Worm (Caenorhabditis elegans) whole organism, late embryonic: ENCODE results near the gene pcrg-1.

Source experiments
- F13H6.1 ChIP-seq: sonication (generic microtip); optimal IDR thresholded peaks from 2 replicates; lab custom pipeline; 2016; ENCODE audit warnings: missing genetic modification characterization, missing compliant biosample characterization
- K02D7.2 ChIP-seq: sonication (generic microtip); optimal IDR thresholded peaks from 2 replicates; lab custom pipeline; 2017; ENCODE audit warnings: mild to moderate bottlenecking, missing genetic modification characterization, missing compliant biosample characterization
- K09A11.1 ChIP-seq: sonication (generic microtip); optimal IDR thresholded peaks from 2 replicates; lab custom pipeline; 2017; ENCODE audit warnings: antibody characterized with exemption, mild to moderate bottlenecking, missing genetic modification characterization, missing compliant biosample characterization; ENCODE audit not compliant: insufficient read depth
- Y22D7AL.16 ChIP-seq: sonication (generic microtip); optimal IDR thresholded peaks from 2 replicates; lab custom pipeline; 2016; ENCODE audit warnings: missing genetic modification characterization, missing compliant biosample characterization
- ama-1 ChIP-seq: fragments of 150-350 bp; optimal IDR thresholded peaks from 2 replicates; lab custom pipeline; 2014
- ceh-14 ChIP-seq: sonication (generic microtip); optimal IDR thresholded peaks from 2 replicates; lab custom pipeline; 2016; ENCODE audit warnings: missing genotype, missing genetic modification characterization, missing compliant biosample characterization
- ceh-18 ChIP-seq: sonication (generic microtip); optimal IDR thresholded peaks from 2 replicates; lab custom pipeline; 2016; ENCODE audit warnings: missing genetic modification characterization, missing compliant biosample characterization
- ceh-19 ChIP-seq: fragments of 200-800 bp; sonication (Bioruptor generic); optimal IDR thresholded peaks from 2 replicates; lab custom pipeline; 2018; ENCODE audit warnings: mild to moderate bottlenecking, missing genetic modification characterization, missing compliant biosample characterization
- ceh-22 ChIP-seq: sonication (generic microtip); optimal IDR thresholded peaks from 2 replicates; lab custom pipeline; 2017; ENCODE audit warnings: missing biosample characterization, missing genetic modification characterization
- ceh-24 ChIP-seq: sonication (generic microtip); optimal IDR thresholded peaks from 2 replicates; lab custom pipeline; 2016; ENCODE audit warnings: mild to moderate bottlenecking, missing genetic modification characterization, missing compliant biosample characterization
- ceh-31 ChIP-seq: sonication (generic microtip); optimal IDR thresholded peaks from 2 replicates; lab custom pipeline; 2016; ENCODE audit warnings: missing genetic modification characterization, missing compliant biosample characterization
- ceh-34 ChIP-seq: sonication (generic microtip); optimal IDR thresholded peaks from 2 replicates; lab custom pipeline; 2016; ENCODE audit warnings: mild to moderate bottlenecking, missing genetic modification characterization, missing compliant biosample characterization
- ceh-6 ChIP-seq: fragments of 200-800 bp; sonication (Bioruptor generic); optimal IDR thresholded peaks from 2 replicates; lab custom pipeline; 2018; ENCODE audit warnings: mild to moderate bottlenecking, missing genetic modification characterization, missing compliant biosample characterization
- ceh-9 ChIP-seq: sonication (generic microtip); optimal IDR thresholded peaks from 2 replicates; lab custom pipeline; 2016; ENCODE audit warnings: mild to moderate bottlenecking, missing genetic modification characterization, inconsistent platforms, missing compliant biosample characterization
- che-1 ChIP-seq: sonication (generic microtip); optimal IDR thresholded peaks from 2 replicates; lab custom pipeline; 2016; ENCODE audit warnings: mild to moderate bottlenecking, missing genetic modification characterization, missing compliant biosample characterization
- dmd-4 ChIP-seq: sonication (generic microtip); optimal IDR thresholded peaks from 2 replicates; lab custom pipeline; 2016; ENCODE audit warnings: borderline replicate concordance, missing genetic modification characterization, missing compliant biosample characterization
- elt-2 ChIP-seq: sonication (generic microtip); optimal IDR thresholded peaks from 2 replicates; lab custom pipeline; 2016; ENCODE audit warnings: missing genetic modification reagents, missing genetic modification characterization, missing compliant biosample characterization
- eyg-1 ChIP-seq: sonication (generic microtip); optimal IDR thresholded peaks from 2 replicates; lab custom pipeline; 2016; ENCODE audit warnings: missing genotype, missing genetic modification characterization, missing compliant biosample characterization
- hlh-13 ChIP-seq: fragments of 200-800 bp; sonication (Bioruptor generic); optimal IDR thresholded peaks from 2 replicates; lab custom pipeline; 2018; ENCODE audit warnings: mild to moderate bottlenecking, missing genetic modification characterization, missing compliant biosample characterization
- hlh-15 ChIP-seq: sonication (generic microtip); optimal IDR thresholded peaks from 2 replicates; lab custom pipeline; 2016; ENCODE audit warnings: missing genetic modification characterization, missing compliant biosample characterization
- hlh-30 ChIP-seq: sonication (generic microtip); optimal IDR thresholded peaks from 2 replicates; lab custom pipeline; 2017; ENCODE audit warnings: antibody characterized with exemption, missing genetic modification characterization, missing compliant biosample characterization; ENCODE audit not compliant: insufficient read depth
- hlh-6 ChIP-seq: sonication (generic microtip); optimal IDR thresholded peaks from 2 replicates; lab custom pipeline; 2016; ENCODE audit warnings: missing genotype, missing genetic modification characterization, missing compliant biosample characterization
- hlh-8 ChIP-seq: sonication (generic microtip); optimal IDR thresholded peaks from 2 replicates; lab custom pipeline; 2016; ENCODE audit warnings: missing genotype, missing genetic modification characterization, missing compliant biosample characterization
- lim-6 ChIP-seq: sonication (generic microtip); optimal IDR thresholded peaks from 2 replicates; lab custom pipeline; 2016; ENCODE audit warnings: missing genetic modification characterization, missing compliant biosample characterization
- madf-2 ChIP-seq: sonication (generic microtip); optimal IDR thresholded peaks from 2 replicates; lab custom pipeline; 2017; ENCODE audit warnings: missing genetic modification characterization, missing compliant biosample characterization
- mec-3 ChIP-seq: sonication (generic microtip); optimal IDR thresholded peaks from 2 replicates; lab custom pipeline; 2016; ENCODE audit warnings: borderline replicate concordance, missing genetic modification characterization, missing compliant biosample characterization
- nfya-1 ChIP-seq: sonication (generic microtip); optimal IDR thresholded peaks from 2 replicates; lab custom pipeline; 2017; ENCODE audit warnings: missing genetic modification characterization, mild to moderate bottlenecking, missing compliant biosample characterization, antibody characterized with exemption, moderate library complexity
- nhr-232 ChIP-seq: sonication (generic microtip); optimal IDR thresholded peaks from 2 replicates; lab custom pipeline; 2016; ENCODE audit warnings: missing genetic modification characterization, missing compliant biosample characterization
- odd-2 ChIP-seq: sonication (generic microtip); optimal IDR thresholded peaks from 2 replicates; lab custom pipeline; 2017; ENCODE audit warnings: antibody characterized with exemption, mild to moderate bottlenecking, missing genetic modification characterization, missing compliant biosample characterization
- pax-1 ChIP-seq: fragments of 150-350 bp; optimal IDR thresholded peaks from 2 replicates; lab custom pipeline; 2014; ENCODE audit warnings: missing biosample characterization, missing genetic modification characterization
- pha-4 ChIP-seq: fragments of 150-350 bp; optimal IDR thresholded peaks from 2 replicates; lab custom pipeline; 2018; ENCODE audit warnings: missing biosample characterization, missing genetic modification reagents, missing genetic modification characterization
- sox-2 ChIP-seq: fragments of 200-800 bp; sonication (Bioruptor generic); IDR thresholded peaks from 2 replicates; pipeline ENCODE4 v1.3.6; 2022; ENCODE audit warnings: missing genetic modification reagents, missing genetic modification characterization, missing compliant biosample characterization
- syd-9 ChIP-seq: sonication (generic microtip); optimal IDR thresholded peaks from 2 replicates; lab custom pipeline; 2016; ENCODE audit warnings: mild to moderate bottlenecking, missing genetic modification characterization, moderate library complexity, missing compliant biosample characterization
- tbx-7 ChIP-seq: sonication (generic microtip); optimal IDR thresholded peaks from 2 replicates; lab custom pipeline; 2016; ENCODE audit warnings: missing genotype, missing genetic modification characterization, missing compliant biosample characterization
- ttx-3 ChIP-seq: sonication (generic microtip); optimal IDR thresholded peaks from 2 replicates; lab custom pipeline; 2016; ENCODE audit warnings: missing genetic modification reagents, missing genetic modification characterization, missing compliant biosample characterization
- unc-3 ChIP-seq, 2 experiments: fragments of 200-800 bp in 1 of 2; sonication (Bioruptor generic) in 1 of 2; sonication (generic microtip) in 1 of 2; conservative IDR thresholded peaks in 1 of 2; optimal IDR thresholded peaks in 1 of 2; 2 replicates each; pipeline versions ENCODE4 v1.3.6 to Lab custom; 2016 to 2022; ENCODE audit warnings: missing compliant biosample characterization in 2 of 2, missing genetic modification characterization in 2 of 2, missing genetic modification reagents in 1 of 2
- unc-42 ChIP-seq: sonication (generic microtip); optimal IDR thresholded peaks from 2 replicates; lab custom pipeline; 2016; ENCODE audit warnings: missing genotype, missing genetic modification characterization, missing compliant biosample characterization
- unc-55 ChIP-seq: sonication (generic microtip); optimal IDR thresholded peaks from 2 replicates; lab custom pipeline; 2017; ENCODE audit warnings: missing biosample characterization, missing genetic modification reagents, missing genetic modification characterization
- unc-86 ChIP-seq: sonication (generic microtip); optimal IDR thresholded peaks from 2 replicates; lab custom pipeline; 2016; ENCODE audit warnings: missing genetic modification characterization, missing compliant biosample characterization
- ztf-16 ChIP-seq: sonication (generic microtip); optimal IDR thresholded peaks from 2 replicates; lab custom pipeline; 2017; ENCODE audit warnings: missing genetic modification characterization, missing compliant biosample characterization

Gene pcrg-1

DNA sequence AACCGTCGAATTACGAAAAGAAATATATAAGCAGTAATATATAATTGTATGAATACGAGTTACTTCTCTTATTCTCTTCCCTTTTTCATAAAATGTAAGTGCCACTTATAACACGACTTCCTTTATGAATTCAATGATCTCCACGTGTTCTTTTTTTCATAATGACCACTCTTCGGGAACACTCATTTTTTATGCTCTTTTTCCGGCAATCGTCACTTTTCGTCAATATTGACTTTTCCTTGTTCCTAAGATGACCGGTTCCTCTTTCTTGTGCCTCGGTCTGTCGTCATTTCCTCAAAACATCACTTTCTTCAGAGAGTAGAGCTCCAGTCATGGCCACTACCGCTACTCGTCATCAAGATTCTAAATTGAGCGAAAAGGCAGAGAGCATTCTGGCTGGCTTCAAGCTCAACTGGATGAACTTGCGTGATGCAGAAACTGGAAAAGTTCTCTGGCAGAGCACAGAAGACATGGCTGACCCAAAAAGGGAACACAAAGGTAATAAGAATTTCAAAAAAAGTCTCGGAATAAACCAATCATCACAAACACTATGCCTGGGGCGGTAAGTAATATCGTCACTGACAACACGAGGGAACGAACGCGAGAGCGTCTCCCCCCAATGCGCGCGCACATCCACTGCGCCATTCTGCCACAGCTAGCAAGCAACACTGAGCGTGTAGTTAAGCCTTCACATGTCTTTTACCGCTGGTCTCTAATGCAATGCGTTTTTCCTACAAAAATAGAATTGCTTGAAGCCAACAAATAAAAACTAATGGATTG lies 16.7 kb upstream of the pcrg-1 start, which contains the start of gene pdl-1 (continued):
- TF ChIP-seq ceh-34, result peak; percentile 93
- peak; percentile 80 for TF ChIP-seq mec-3 (tag; lab: Kevin White, UChicago)
- peak; percentile 81 for TF ChIP-seq odd-2 (tag; lab: Kevin White, UChicago)
- TF ChIP-seq che-1 (tag; lab: Kevin White, UChicago), result peak; percentile 92
- no peak for TF ChIP-seq pha-4 (tag; lab: Kevin White, UChicago)
- no peak for TF ChIP-seq pax-1 (tag; lab: Kevin White, UChicago)
- peak; percentile 95 for TF ChIP-seq syd-9
- peak; percentile 97 for TF ChIP-seq hlh-6 (tag; lab: Kevin White, UChicago)
- TF ChIP-seq Y22D7AL.16, result peak; percentile 87
- peak; percentile 72 for TF ChIP-seq tbx-7 (tag; lab: Kevin White, UChicago)
- peak; percentile 86 for TF ChIP-seq hlh-8 (tag; lab: Kevin White, UChicago)
- peak; percentile 89 for TF ChIP-seq dmd-4 (tag; lab: Kevin White, UChicago)
- TF ChIP-seq ztf-16, result peak; percentile 95
- TF ChIP-seq ceh-24 (tag; lab: Kevin White, UChicago), result peak; percentile 73
- peak; percentile 86 for TF ChIP-seq ceh-31 (tag; lab: Kevin White, UChicago)
- peak; percentile 92 for TF ChIP-seq madf-2 (tag; lab: Kevin White, UChicago)
- peak; percentile 90 for TF ChIP-seq eyg-1 (tag; lab: Kevin White, UChicago)
- no peak for TF ChIP-seq ceh-22 (tag; lab: Kevin White, UChicago)
- peak; percentile 54 for TF ChIP-seq nfya-1
- TF ChIP-seq ceh-6 (GFP tag; lab: Kevin White, UChicago), result peak; percentile 92
- peak; percentile 68 for TF ChIP-seq hlh-30 (tag; lab: Kevin White, UChicago)

DNA sequence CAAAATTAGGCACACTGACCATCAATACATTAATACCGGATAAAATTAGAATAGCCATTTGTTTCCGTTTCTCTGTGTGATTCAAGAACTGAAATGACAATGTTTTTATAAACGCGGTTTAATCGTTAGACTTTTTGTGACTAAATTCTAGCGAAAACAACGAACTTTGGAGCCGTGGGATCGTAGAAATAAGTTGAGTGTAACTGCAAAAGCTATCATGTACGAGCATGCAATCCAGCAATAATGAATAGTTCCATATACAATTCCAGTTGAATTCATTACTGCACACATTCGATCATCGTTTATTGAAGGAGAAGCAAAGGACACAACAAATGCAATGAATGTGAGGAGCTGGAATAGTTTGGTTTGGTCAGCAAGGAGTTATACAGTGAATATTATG lies 14.2 kb upstream of the pcrg-1 start:
- TF ChIP-seq ceh-14 (tag; lab: Kevin White, UChicago) (no peak), hlh-8 (tag; lab: Kevin White, UChicago) (no peak), elt-2 (no peak), ttx-3 (tag; lab: Kevin White, UChicago) (no peak), pha-4 (tag; lab: Kevin White, UChicago) (no peak), hlh-13 (GFP tag; lab: Kevin White, UChicago) (no peak), ama-1 (lab: Kevin White, UChicago) (no peak), F13H6.1 (no peak), ceh-18 (no peak), lim-6 (tag; lab: Kevin White, UChicago) (no peak), unc-55 (GFP tag; lab: Kevin White, UChicago) (no peak), unc-86 (tag; lab: Kevin White, UChicago) (no peak), ceh-19 (GFP tag; lab: Kevin White, UChicago) (no peak), sox-2 (GFP tag; lab: Robert Waterston, UW) (no peak)

DNA sequence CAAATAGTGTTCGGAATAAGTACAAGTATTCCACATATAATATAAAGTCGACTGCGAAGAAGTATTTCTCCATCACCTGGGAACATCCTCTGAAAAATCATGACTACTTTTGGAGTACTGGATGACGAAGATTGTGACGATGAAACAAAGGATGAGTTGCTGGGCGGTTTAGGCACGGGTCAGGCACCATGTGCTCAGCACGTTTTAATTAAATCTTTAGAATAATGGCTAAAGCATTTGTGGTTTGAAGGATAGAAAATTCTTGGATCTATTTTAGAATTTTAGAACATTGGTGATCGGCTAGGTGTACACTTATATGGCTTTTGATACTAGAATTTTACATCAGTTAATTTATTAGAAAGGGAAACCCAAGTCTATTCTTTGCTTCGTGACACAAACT lies 13.2 kb upstream of the pcrg-1 start, which contains the start of gene C27H5.6:
TSS of gene C27H5.6 (minus strand) at position 101 of the 400 bp plus-strand sequence.
- TF ChIP-seq eyg-1 (tag; lab: Kevin White, UChicago), result no peak
- no peak for TF ChIP-seq ceh-22 (tag; lab: Kevin White, UChicago)
- TF ChIP-seq mec-3 (tag; lab: Kevin White, UChicago), result no peak
- TF ChIP-seq ceh-9, result no peak
- no peak for TF ChIP-seq K09A11.1
- TF ChIP-seq unc-42 (tag; lab: Kevin White, UChicago), result no peak
- no peak for TF ChIP-seq dmd-4 (tag; lab: Kevin White, UChicago)
- no peak for TF ChIP-seq che-1 (tag; lab: Kevin White, UChicago)
- TF ChIP-seq hlh-15, result no peak
- TF ChIP-seq nhr-232 (tag; lab: Kevin White, UChicago), result no peak
- no peak for TF ChIP-seq K02D7.2 (tag; lab: Kevin White, UChicago)
- no peak for TF ChIP-seq unc-3 (GFP tag; conservative IDR thresholded peaks at IDR 0.05; lab: Robert Waterston, UW)
- TF ChIP-seq unc-3 (tag; optimal IDR thresholded peaks at IDR 0.05; lab: Kevin White, UChicago), result no peak
